Fruit fly (Drosophila melanogaster): ENCODE data around the gene Jhbp15.
A peak's percentile ranks its signal among the peaks of the same experiment; 100 is the strongest.

The Jhbp15 gene

DNA sequence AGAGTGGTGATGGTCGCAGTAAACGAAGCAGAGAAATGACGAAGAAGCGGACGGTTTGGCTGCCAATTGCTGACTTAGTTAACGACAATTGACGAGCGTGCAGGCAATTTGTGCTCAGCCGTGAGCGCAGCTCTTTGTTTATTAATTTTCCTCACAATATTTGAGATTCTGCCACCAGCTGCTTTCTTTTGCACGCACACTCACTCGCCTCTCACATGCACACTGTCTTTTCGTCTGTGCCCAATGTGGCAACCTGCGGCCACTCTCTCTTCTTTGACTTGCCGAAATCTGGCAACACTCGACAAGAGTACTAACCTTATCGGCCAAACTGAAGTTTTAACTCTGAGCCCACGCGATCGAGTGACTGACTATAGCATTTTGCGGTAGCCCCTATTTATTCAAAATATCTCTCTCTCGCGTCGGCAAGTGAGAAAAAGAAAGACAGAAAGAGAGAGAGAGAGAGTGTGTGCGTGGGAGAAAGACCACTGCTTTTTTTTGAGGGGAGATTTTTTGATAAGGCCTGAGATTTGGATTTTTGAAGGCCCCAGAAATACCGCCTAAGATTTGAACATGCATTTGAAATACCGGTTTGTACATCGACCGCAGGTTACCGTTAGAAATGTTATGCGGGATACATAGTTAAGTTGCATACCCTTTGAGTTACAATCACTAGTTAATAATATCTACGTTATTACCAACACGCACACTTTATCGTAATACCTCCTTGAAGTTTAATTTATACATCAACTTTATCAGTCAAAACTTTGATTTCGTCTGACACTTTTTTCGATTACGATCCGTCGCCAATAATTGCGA lies 9.9 kb upstream of the Jhbp15 start, which contains the start of gene Mvl (continued):
- TF ChIP-seq so (GFP tag; IDR thresholded peaks at IDR 0.05) (no peak), CG34376 (GFP tag; optimal IDR thresholded peaks at IDR 0.05) (peak; percentile 65), Deaf1 (tag; optimal IDR thresholded peaks at IDR 0.05) (peak; percentile 38), lov (optimal IDR thresholded peaks at IDR 0.05) (no peak), lov (GFP tag; IDR thresholded peaks at IDR 0.05) (no peak), CG1832 (GFP tag; optimal IDR thresholded peaks at IDR 0.05) (peak; percentile 74), Chrac-16 (GFP tag; optimal IDR thresholded peaks at IDR 0.05) (no peak), sd (tag; optimal IDR thresholded peaks at IDR 0.05) (peak; percentile 8), gcm (GFP tag; optimal IDR thresholded peaks at IDR 0.05) (peak; percentile 71), CG10979 (tag; optimal IDR thresholded peaks at IDR 0.05) (peak; percentile 5), CG17385 (GFP tag; optimal IDR thresholded peaks at IDR 0.05) (no peak), Dbx (GFP tag; IDR thresholded peaks at IDR 0.05) (0 out of 3 replicates have a peak, but pooled peaks have one; percentile 9), gsb (GFP tag; IDR thresholded peaks at IDR 0.05) (no peak), CG13894 (tag; optimal IDR thresholded peaks at IDR 0.05) (peak; percentile 96), Usf (GFP tag; optimal IDR thresholded peaks at IDR 0.05) (no peak), CG13287 (GFP tag; IDR thresholded peaks at IDR 0.05; ENCODE audit: partially characterized antibody) (0 out of 2 replicates have a peak, but pooled peaks have one; percentile 41), CG17361 (GFP tag; IDR thresholded peaks at IDR 0.05) (0 out of 3 replicates have a peak, but pooled peaks have one; percentile 17), CG15514 (GFP tag; optimal IDR thresholded peaks at IDR 0.05) (peak; percentile 57), Lpt (GFP tag; optimal IDR thresholded peaks at IDR 0.05) (no peak), phol (tag; optimal IDR thresholded peaks at IDR 0.05) (peak; percentile 2), Dll (GFP tag; IDR thresholded peaks at IDR 0.05; ENCODE audit: partially characterized antibody) (0 out of 4 replicates have a peak, but pooled peaks have one; percentile 32), nmo (GFP tag; optimal IDR thresholded peaks at IDR 0.05) (peak; percentile 39), YL-1 (GFP tag; optimal IDR thresholded peaks at IDR 0.05) (peak; percentile 22), CG10543 (GFP tag; optimal IDR thresholded peaks at IDR 0.05) (peak; percentile 58), Ets97D (GFP tag; optimal IDR thresholded peaks at IDR 0.05) (peak; percentile 48), CG11398 (GFP tag; optimal IDR thresholded peaks at IDR 0.05) (no peak), CG5953 (GFP tag; IDR thresholded peaks at IDR 0.05) (no peak), CG3163 (GFP tag; optimal IDR thresholded peaks at IDR 0.05) (peak; percentile 41), CG34224 (GFP tag; IDR thresholded peaks at IDR 0.05; ENCODE audit: partially characterized antibody) (peak; percentile 24; the same call in 1 of the 3 replicates), tap (tag; optimal IDR thresholded peaks at IDR 0.05) (no peak), CG7745 (tag; optimal IDR thresholded peaks at IDR 0.05) (peak; percentile 5), trem (tag; optimal IDR thresholded peaks at IDR 0.05) (peak; percentile 56), cwo (GFP tag; optimal IDR thresholded peaks at IDR 0.05) (peak; percentile 30), CG6175 (GFP tag; IDR thresholded peaks at IDR 0.05) (peak; percentile 89), fd64A (GFP tag; optimal IDR thresholded peaks at IDR 0.05) (no peak), Trl (optimal IDR thresholded peaks at IDR 0.05) (peak; percentile 68 to 77), Trl (GFP tag; optimal IDR thresholded peaks at IDR 0.05) (peak; percentile 25), sr (GFP tag; IDR thresholded peaks at IDR 0.05) (peak; percentile 86), amos (GFP tag; IDR thresholded peaks at IDR 0.05; ENCODE audit: partially characterized antibody) (peak; percentile 37), lab (GFP tag; optimal IDR thresholded peaks at IDR 0.05) (peak; percentile 71)

Measured in whole organism, embryonic.